Worm (Caenorhabditis elegans) whole organism, mixed stage, embryonic: Measurements from ENCODE around the gene F58H1.3.
A peak's percentile ranks its signal among the peaks of the same experiment; 100 is the strongest.

Experiments
- M03D4.4 ChIP-seq: sonication (generic microtip); optimal IDR thresholded peaks from 2 replicates; lab custom pipeline; 2017; ENCODE audit warnings: mild to moderate bottlenecking, missing genetic modification characterization, missing compliant biosample characterization
- bed-3 ChIP-seq: fragments of 200-800 bp; sonication (Bioruptor generic); optimal IDR thresholded peaks from 3 replicates; lab custom pipeline; 2018; ENCODE audit warnings: mild to moderate bottlenecking, missing genetic modification characterization, moderate library complexity, missing compliant biosample characterization
- blmp-1 ChIP-seq: fragments of 150-350 bp; optimal IDR thresholded peaks from 2 replicates; lab custom pipeline; 2014; ENCODE audit warnings: missing biosample characterization, missing genetic modification characterization
- ceh-39 ChIP-seq: fragments of 150-350 bp; optimal IDR thresholded peaks from 2 replicates; lab custom pipeline; 2014; ENCODE audit warnings: missing biosample characterization, missing genetic modification characterization
- ceh-43 ChIP-seq: fragments of 200-800 bp; sonication (Bioruptor generic); optimal IDR thresholded peaks from 2 replicates; lab custom pipeline; 2018; ENCODE audit warnings: mild to moderate bottlenecking, missing genetic modification characterization, moderate library complexity, missing compliant biosample characterization
- ceh-83 ChIP-seq: fragments of 200-800 bp; sonication (Bioruptor generic); optimal IDR thresholded peaks from 2 replicates; lab custom pipeline; 2018; ENCODE audit warnings: mild to moderate bottlenecking, missing genetic modification characterization, missing compliant biosample characterization
- drap-1 ChIP-seq: fragments of 200-800 bp; sonication (Bioruptor generic); optimal IDR thresholded peaks from 3 replicates; lab custom pipeline; 2018; ENCODE audit warnings: mild to moderate bottlenecking, missing genetic modification characterization, missing compliant biosample characterization
- elt-1 ChIP-seq: sonication (generic microtip); optimal IDR thresholded peaks from 2 replicates; lab custom pipeline; 2017; ENCODE audit warnings: missing genetic modification characterization, mild to moderate bottlenecking, missing compliant biosample characterization, antibody characterized with exemption, moderate library complexity, borderline replicate concordance; ENCODE audit not compliant: insufficient read depth
- elt-3 ChIP-seq: fragments of 150-350 bp; optimal IDR thresholded peaks from 2 replicates; lab custom pipeline; 2014; ENCODE audit warnings: missing biosample characterization, missing genetic modification characterization
- ham-2 ChIP-seq: fragments of 200-800 bp; sonication (Bioruptor generic); optimal IDR thresholded peaks from 2 replicates; lab custom pipeline; 2018; ENCODE audit warnings: mild to moderate bottlenecking, missing genetic modification characterization, missing compliant biosample characterization
- hlh-1 ChIP-seq: fragments of 150-350 bp; optimal IDR thresholded peaks from 2 replicates; lab custom pipeline; 2014; ENCODE audit warnings: missing biosample characterization, missing genetic modification reagents, missing genetic modification characterization
- lin-13 ChIP-seq: fragments of 150-350 bp; optimal IDR thresholded peaks from 2 replicates; lab custom pipeline; 2014; ENCODE audit warnings: missing biosample characterization, missing genetic modification characterization
- lin-32 ChIP-seq: fragments of 200-800 bp; sonication (Bioruptor generic); optimal IDR thresholded peaks from 2 replicates; lab custom pipeline; 2018; ENCODE audit warnings: mild to moderate bottlenecking, missing genetic modification characterization, missing compliant biosample characterization
- lsy-2 ChIP-seq: fragments of 150-350 bp; optimal IDR thresholded peaks from 2 replicates; lab custom pipeline; 2014; ENCODE audit warnings: missing biosample characterization, missing genetic modification characterization
- mab-5 ChIP-seq: fragments of 150-350 bp; optimal IDR thresholded peaks from 2 replicates; lab custom pipeline; 2014; ENCODE audit warnings: missing biosample characterization, missing genetic modification characterization
- mls-2 ChIP-seq: sonication (generic microtip); optimal IDR thresholded peaks from 2 replicates; lab custom pipeline; 2016; ENCODE audit warnings: mild to moderate bottlenecking, missing genetic modification characterization, moderate library complexity, missing compliant biosample characterization
- nhr-237 ChIP-seq: fragments of 150-350 bp; optimal IDR thresholded peaks from 2 replicates; lab custom pipeline; 2014; ENCODE audit warnings: missing biosample characterization, missing genetic modification characterization
- nhr-28 ChIP-seq: fragments of 150-350 bp; optimal IDR thresholded peaks from 2 replicates; lab custom pipeline; 2014; ENCODE audit warnings: missing biosample characterization, missing genetic modification characterization
- nhr-76 ChIP-seq: sonication (generic microtip); optimal IDR thresholded peaks from 2 replicates; lab custom pipeline; 2017; ENCODE audit warnings: missing biosample characterization, missing genetic modification characterization
- sem-2 ChIP-seq: fragments of 200-800 bp; sonication (Bioruptor generic); optimal IDR thresholded peaks from 2 replicates; lab custom pipeline; 2018; ENCODE audit warnings: mild to moderate bottlenecking, missing genetic modification characterization, missing compliant biosample characterization
- snpc-4 ChIP-seq: fragments of 150-350 bp; optimal IDR thresholded peaks from 2 replicates; lab custom pipeline; 2014; ENCODE audit warnings: missing biosample characterization, missing genetic modification characterization
- sptf-1 ChIP-seq: sonication (generic microtip); optimal IDR thresholded peaks from 2 replicates; lab custom pipeline; 2017; ENCODE audit warnings: mild to moderate bottlenecking, missing genetic modification characterization, moderate library complexity, missing compliant biosample characterization
- tbx-8 ChIP-seq: fragments of 200-800 bp; sonication (Bioruptor generic); optimal IDR thresholded peaks from 2 replicates; lab custom pipeline; 2018; ENCODE audit warnings: mild to moderate bottlenecking, missing genetic modification characterization, moderate library complexity, missing compliant biosample characterization
- unc-120 ChIP-seq: sonication (generic microtip); optimal IDR thresholded peaks from 2 replicates; lab custom pipeline; 2017; ENCODE audit warnings: missing genetic modification characterization, missing compliant biosample characterization; ENCODE audit not compliant: poor library complexity, severe bottlenecking
- unc-62 ChIP-seq: fragments of 150-350 bp; optimal IDR thresholded peaks from 2 replicates; lab custom pipeline; 2014; ENCODE audit warnings: missing biosample characterization, missing genetic modification reagents, missing genetic modification characterization
- ztf-11 ChIP-seq: fragments of 150-350 bp; optimal IDR thresholded peaks from 2 replicates; lab custom pipeline; 2014; ENCODE audit warnings: missing biosample characterization, missing genetic modification characterization

The F58H1.3 gene

DNA sequence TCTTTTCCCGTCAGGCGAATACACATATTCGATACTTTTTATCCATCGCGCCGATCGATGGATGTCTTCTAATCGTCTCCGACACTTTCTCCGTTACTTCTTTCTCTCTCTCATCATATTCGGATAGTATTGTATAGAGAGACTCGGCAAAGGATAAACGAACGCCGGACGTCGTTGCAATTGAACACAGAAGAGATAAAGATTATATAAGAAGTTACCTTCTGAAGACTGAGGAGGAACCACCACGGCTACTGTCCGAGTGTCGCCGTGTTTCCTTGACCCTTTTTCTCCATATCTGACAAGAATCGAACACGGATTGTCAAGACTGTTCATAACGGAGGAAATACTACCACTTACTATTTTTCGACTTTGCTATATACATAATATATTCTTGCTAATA, 34.6 kb upstream of the F58H1.3 start, which contains the start of gene sma-1:
Gene sma-1, plus strand, starts transcription at position 301 of the 400 bp plus-strand sequence.
- no peak for TF ChIP-seq nhr-237 (tag; lab: Kevin White, UChicago)
- TF ChIP-seq ceh-39 (tag; lab: Kevin White, UChicago) = no peak
- peak; percentile 15 for TF ChIP-seq blmp-1 (tag; lab: Kevin White, UChicago)
- TF ChIP-seq unc-120 (tag; lab: Kevin White, UChicago) = no peak
- TF ChIP-seq elt-1 (tag; lab: Kevin White, UChicago) = peak; percentile 12
- TF ChIP-seq, all 35 proteins: peak for 2

DNA sequence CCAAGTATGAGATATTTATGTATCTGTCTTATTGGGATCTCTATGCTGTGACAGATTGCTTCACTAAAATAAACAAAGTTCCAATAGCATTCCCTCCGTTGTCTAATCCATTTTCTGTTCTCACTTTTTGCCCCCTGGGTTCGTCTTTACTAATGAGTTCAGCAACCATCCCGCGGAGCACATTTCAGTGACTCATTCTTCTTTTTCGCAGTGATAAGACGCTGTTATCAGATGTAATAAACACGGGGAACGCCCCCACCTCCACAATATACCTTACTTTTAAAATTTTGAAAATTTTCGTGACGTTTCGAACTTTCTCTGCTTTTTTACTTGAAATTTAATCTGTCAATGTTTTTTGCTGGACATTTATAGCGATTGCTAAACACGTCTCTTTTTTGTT, 33.7 kb upstream of the F58H1.3 start:
- no peak for TF ChIP-seq ceh-39 (tag; lab: Kevin White, UChicago)
- no peak for TF ChIP-seq drap-1 (GFP tag; lab: Kevin White, UChicago)
- no peak for TF ChIP-seq ham-2
- no peak for TF ChIP-seq snpc-4 (tag; lab: Kevin White, UChicago)
- TF ChIP-seq unc-62 (GFP tag; lab: Kevin White, UChicago) = no peak
- no peak for TF ChIP-seq tbx-8 (GFP tag; lab: Kevin White, UChicago)
- no peak for TF ChIP-seq unc-120 (tag; lab: Kevin White, UChicago)
- no peak for TF ChIP-seq bed-3 (GFP tag; lab: Kevin White, UChicago)
- TF ChIP-seq blmp-1 (tag; lab: Kevin White, UChicago) = no peak
- no peak for TF ChIP-seq ceh-83 (GFP tag; lab: Kevin White, UChicago)
- no peak for TF ChIP-seq elt-3 (tag; lab: Kevin White, UChicago)
- no peak for TF ChIP-seq ztf-11 (tag; lab: Kevin White, UChicago)
- no peak for TF ChIP-seq ceh-43 (GFP tag; lab: Kevin White, UChicago)
- TF ChIP-seq hlh-1 (tag; lab: Kevin White, UChicago) = no peak
- TF ChIP-seq lsy-2 (tag; lab: Kevin White, UChicago) = no peak
- no peak for TF ChIP-seq lin-32 (GFP tag; lab: Kevin White, UChicago)
- no peak for TF ChIP-seq nhr-237 (tag; lab: Kevin White, UChicago)
- no peak for TF ChIP-seq nhr-28 (tag; lab: Kevin White, UChicago)
- TF ChIP-seq elt-1 (tag; lab: Kevin White, UChicago) = no peak
- TF ChIP-seq, all 35 proteins: peak for 0

- TF ChIP-seq snpc-4 (tag; lab: Kevin White, UChicago) = no peak
- TF ChIP-seq sptf-1 (tag; lab: Kevin White, UChicago) = no peak
- TF ChIP-seq ceh-39 (tag; lab: Kevin White, UChicago) = no peak
These were observed 32.5 kb upstream of the F58H1.3 start for ce11 chrV:11901260-11901659.

- no peak for TF ChIP-seq mls-2 (tag; lab: Kevin White, UChicago)
- no peak for TF ChIP-seq ham-2
- TF ChIP-seq elt-3 (tag; lab: Kevin White, UChicago) = no peak
- TF ChIP-seq elt-1 (tag; lab: Kevin White, UChicago) = peak; percentile 79
These were observed 31.6 kb upstream of the F58H1.3 start for ce11 chrV:11902161-11902560.

ce11 chrV:11905977-11906376, 27.8 kb upstream of the F58H1.3 start:
- TF ChIP-seq tbx-8 (GFP tag; lab: Kevin White, UChicago) (no peak), ham-2 (no peak), nhr-76 (tag; lab: Kevin White, UChicago) (no peak)

DNA sequence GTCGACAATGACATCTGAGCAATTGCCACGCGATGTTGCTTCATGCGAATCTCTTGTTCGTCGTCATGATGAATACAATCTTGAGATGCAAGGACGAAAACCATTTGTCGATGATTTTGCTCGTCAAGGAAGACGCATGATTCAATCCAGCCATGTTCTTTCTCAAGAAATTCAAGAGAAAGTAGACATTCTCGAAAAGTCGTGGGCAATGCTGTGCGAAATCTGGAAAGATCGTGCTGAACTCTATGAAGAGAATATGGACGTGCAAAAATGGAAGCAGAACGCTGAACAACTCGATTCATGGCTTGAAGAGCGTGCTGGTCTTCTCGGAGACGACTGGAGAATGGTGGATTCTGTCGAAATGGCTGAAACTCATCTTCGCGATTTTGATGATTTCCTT, 20.5 kb upstream of the F58H1.3 start:
- no peak for TF ChIP-seq blmp-1 (tag; lab: Kevin White, UChicago)
- TF ChIP-seq nhr-28 (tag; lab: Kevin White, UChicago) = no peak
- TF ChIP-seq ceh-43 (GFP tag; lab: Kevin White, UChicago) = no peak

DNA sequence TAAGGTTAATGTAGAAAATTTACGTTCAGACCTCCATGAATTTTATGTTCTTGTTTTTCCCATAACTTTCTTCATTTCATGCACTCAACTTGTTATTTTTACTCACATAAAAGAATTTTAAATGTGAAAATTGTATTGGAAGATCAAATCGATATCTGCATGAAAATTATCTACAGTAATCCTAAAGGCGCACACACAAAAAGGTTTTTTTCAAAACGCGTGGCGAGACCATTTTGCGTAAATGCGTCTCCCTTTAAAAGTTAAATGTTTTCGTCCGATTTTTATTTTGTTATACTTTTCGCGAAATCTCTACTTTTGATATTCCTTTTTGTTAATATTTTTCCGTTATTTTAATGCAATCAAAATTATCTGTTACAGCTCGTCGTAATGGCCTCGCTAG, 16.6 kb upstream of the F58H1.3 start, which contains the start of gene R31.2:
Gene R31.2, plus strand, starts transcription at position 388 of the 400 bp plus-strand sequence.
- TF ChIP-seq drap-1 (GFP tag; lab: Kevin White, UChicago) (no peak), sem-2 (GFP tag; lab: Kevin White, UChicago) (no peak), mab-5 (tag; lab: Kevin White, UChicago) (no peak), elt-3 (tag; lab: Kevin White, UChicago) (no peak), lin-13 (tag; lab: Kevin White, UChicago) (no peak), snpc-4 (tag; lab: Kevin White, UChicago) (no peak), M03D4.4 (tag; lab: Kevin White, UChicago) (no peak), ztf-11 (tag; lab: Kevin White, UChicago) (no peak), ceh-43 (GFP tag; lab: Kevin White, UChicago) (no peak), ceh-83 (GFP tag; lab: Kevin White, UChicago) (no peak), bed-3 (GFP tag; lab: Kevin White, UChicago) (no peak), blmp-1 (tag; lab: Kevin White, UChicago) (no peak)
